Worm (Caenorhabditis elegans) whole organism, L4 larva: ENCODE data around the gene sru-27.

ENCODE experiments used
- hif-1 ChIP-seq, 2 experiments: sonication (generic microtip); optimal IDR thresholded peaks; 2 replicates each; lab custom pipeline; 2016 to 2017; ENCODE audit warnings: missing compliant biosample characterization in 2 of 2, missing genetic modification characterization in 2 of 2, missing genetic modification reagents in 2 of 2, missing genotype in 2 of 2, mild to moderate bottlenecking in 1 of 2
- lin-38 ChIP-seq: fragments of 200-800 bp; sonication (Bioruptor generic); IDR thresholded peaks from 2 replicates; pipeline ENCODE4 v1.3.6; 2022; ENCODE audit warnings: missing genetic modification reagents, missing genetic modification characterization, missing compliant biosample characterization
- mes-2 ChIP-seq: sonication (generic microtip); optimal IDR thresholded peaks from 2 replicates; lab custom pipeline; 2016; ENCODE audit warnings: missing genotype, mild to moderate bottlenecking, missing genetic modification characterization, missing compliant biosample characterization; ENCODE audit not compliant: poor library complexity, severe bottlenecking

ce11 chrV:1495334-1495733 lies 3.9 kb upstream of the sru-27 start, which contains the start of gene C38C3.3:
- TF ChIP-seq mes-2, result no peak
- TF ChIP-seq hif-1 (tag; optimal IDR thresholded peaks at IDR 0.05; lab: Kevin White, UChicago), result no peak
- TF ChIP-seq lin-38 (GFP tag; lab: Robert Waterston, UW), result no peak
